Fruit fly (Drosophila melanogaster) whole organism, prepupa: ENCODE measurements around the gene Tdh.

ENCODE experiments used
- Blimp-1 ChIP-seq: fragments of 200-800 bp; sonication (Bioruptor generic); optimal IDR thresholded peaks from 3 replicates; lab custom pipeline; 2017; ENCODE audit warnings: missing biosample characterization, missing genetic modification characterization, mild to moderate bottlenecking, moderate library complexity, missing genetic modification reagents
- CG10631 ChIP-seq: fragments of 200-800 bp; sonication (Bioruptor generic); optimal IDR thresholded peaks from 2 replicates; lab custom pipeline; 2016; ENCODE audit warnings: missing biosample characterization, missing genetic modification characterization
- CG11294 ChIP-seq: fragments of 200-800 bp; sonication (Bioruptor generic); IDR thresholded peaks from 2 replicates; pipeline ENCODE4 v1.3.6; 2022; ENCODE audit warnings: missing biosample characterization, missing genetic modification characterization
- CG11762 ChIP-seq: fragments of 200-800 bp; sonication (Bioruptor generic); optimal IDR thresholded peaks from 3 replicates; lab custom pipeline; 2016; ENCODE audit warnings: missing biosample characterization, missing genetic modification characterization; ENCODE audit not compliant: insufficient read depth
- CG11902 ChIP-seq: fragments of 200-800 bp; sonication (Bioruptor generic); optimal IDR thresholded peaks from 3 replicates; lab custom pipeline; 2016; ENCODE audit warnings: missing biosample characterization, missing genetic modification characterization
- CG15336 ChIP-seq: fragments of 200-800 bp; sonication (Bioruptor generic); IDR thresholded peaks from 2 replicates; pipeline ENCODE4 v1.3.6; 2022; ENCODE audit warnings: missing biosample characterization, missing genetic modification characterization
- CG1621 ChIP-seq: fragments of 200-800 bp; sonication (Bioruptor generic); optimal IDR thresholded peaks from 3 replicates; lab custom pipeline; 2018; ENCODE audit warnings: missing biosample characterization, mild to moderate bottlenecking, missing genetic modification characterization
- CG16779 ChIP-seq: fragments of 200-800 bp; sonication (Bioruptor generic); optimal IDR thresholded peaks from 3 replicates; lab custom pipeline; 2017; ENCODE audit warnings: missing biosample characterization, mild to moderate bottlenecking, missing genetic modification characterization
- CG3032 ChIP-seq: fragments of 200-800 bp; optimal IDR thresholded peaks from 2 replicates; lab custom pipeline; 2019; ENCODE audit warnings: missing biosample characterization, mild to moderate bottlenecking, missing genetic modification characterization, moderate library complexity
- CG34406 ChIP-seq: fragments of 200-800 bp; sonication (Bioruptor generic); optimal IDR thresholded peaks from 3 replicates; lab custom pipeline; 2016; ENCODE audit warnings: missing biosample characterization, missing genetic modification characterization
- CG3919 ChIP-seq: fragments of 200-800 bp; sonication (Bioruptor generic); optimal IDR thresholded peaks from 3 replicates; lab custom pipeline; 2016; ENCODE audit warnings: missing biosample characterization, missing genetic modification characterization
- CG4318 ChIP-seq: fragments of 200-800 bp; sonication (Bioruptor generic); optimal IDR thresholded peaks from 3 replicates; lab custom pipeline; 2017; ENCODE audit warnings: missing biosample characterization, mild to moderate bottlenecking, missing genetic modification characterization
- CG6163 ChIP-seq: fragments of 200-800 bp; sonication (Bioruptor generic); IDR thresholded peaks from 3 replicates; pipeline ENCODE4 v1.3.6; 2022; ENCODE audit warnings: missing biosample characterization, missing genetic modification characterization
- CG6276 ChIP-seq: fragments of 200-800 bp; sonication (Bioruptor generic); optimal IDR thresholded peaks from 2 replicates; lab custom pipeline; 2017; ENCODE audit warnings: missing biosample characterization, mild to moderate bottlenecking, missing genetic modification characterization
- CG6792 ChIP-seq: fragments of 200-800 bp; sonication (Bioruptor generic); optimal IDR thresholded peaks from 3 replicates; lab custom pipeline; 2016; ENCODE audit warnings: missing biosample characterization, missing genetic modification characterization
- CG6808 ChIP-seq: fragments of 200-800 bp; sonication (Bioruptor generic); optimal IDR thresholded peaks from 3 replicates; lab custom pipeline; 2017; ENCODE audit warnings: missing biosample characterization, missing genetic modification characterization, mild to moderate bottlenecking, moderate library complexity, missing genetic modification reagents
- CG6854 ChIP-seq: fragments of 200-800 bp; sonication (Bioruptor generic); optimal IDR thresholded peaks from 2 replicates; lab custom pipeline; 2017; ENCODE audit warnings: missing biosample characterization, mild to moderate bottlenecking, missing genetic modification characterization
- CG7368 ChIP-seq: fragments of 200-800 bp; sonication (Bioruptor generic); optimal IDR thresholded peaks from 3 replicates; lab custom pipeline; 2016; ENCODE audit warnings: missing biosample characterization, missing genetic modification characterization
- CG8119 ChIP-seq: fragments of 200-800 bp; sonication (Bioruptor generic); IDR thresholded peaks from 3 replicates; pipeline ENCODE4 v1.3.6; 2022; ENCODE audit warnings: missing biosample characterization, missing genetic modification characterization
- CG8319 ChIP-seq: fragments of 200-800 bp; sonication (Bioruptor generic); optimal IDR thresholded peaks from 3 replicates; lab custom pipeline; 2016; ENCODE audit warnings: missing biosample characterization, missing genetic modification characterization
- CG9139 ChIP-seq: fragments of 200-800 bp; sonication (Bioruptor generic); optimal IDR thresholded peaks from 3 replicates; lab custom pipeline; 2017; ENCODE audit warnings: missing biosample characterization, mild to moderate bottlenecking, missing genetic modification characterization
- Eip75B ChIP-seq: fragments of 200-800 bp; sonication (Bioruptor generic); optimal IDR thresholded peaks from 3 replicates; lab custom pipeline; 2016; ENCODE audit warnings: missing biosample characterization, missing genetic modification characterization
- Eip78C ChIP-seq: fragments of 200-800 bp; sonication (Bioruptor generic); peaks from one replicate; lab custom pipeline; 2016; ENCODE audit warnings: missing biosample characterization, missing genetic modification characterization
- Eip93F ChIP-seq: fragments of 200-800 bp; sonication (Bioruptor generic); optimal IDR thresholded peaks from 2 replicates; lab custom pipeline; 2016; ENCODE audit warnings: missing biosample characterization, mild to moderate bottlenecking, missing genetic modification characterization
- Gug ChIP-seq: fragments of 200-800 bp; sonication (Bioruptor generic); IDR thresholded peaks from 2 replicates; pipeline ENCODE4 v1.3.6; 2022; ENCODE audit warnings: missing biosample characterization, missing genetic modification characterization
- Hr38 ChIP-seq: sonication (Bioruptor generic); optimal IDR thresholded peaks from 2 replicates; lab custom pipeline; 2016; ENCODE audit warnings: missing biosample characterization, missing genetic modification characterization
- Lpt ChIP-seq: fragments of 200-800 bp; sonication (Bioruptor generic); optimal IDR thresholded peaks from 3 replicates; lab custom pipeline; 2016; ENCODE audit warnings: missing biosample characterization, missing genetic modification characterization
- OdsH ChIP-seq: fragments of 200-800 bp; sonication (Bioruptor generic); optimal IDR thresholded peaks from 3 replicates; lab custom pipeline; 2016; ENCODE audit warnings: missing biosample characterization, missing genetic modification characterization
- Sox102F ChIP-seq: fragments of 200-800 bp; sonication (Bioruptor generic); optimal IDR thresholded peaks from 2 replicates; lab custom pipeline; 2016; ENCODE audit warnings: missing biosample characterization, mild to moderate bottlenecking, missing genetic modification characterization
- Sox14 ChIP-seq: fragments of 200-800 bp; sonication (Bioruptor generic); optimal IDR thresholded peaks from 3 replicates; lab custom pipeline; 2016; ENCODE audit warnings: missing biosample characterization, missing genetic modification characterization
- Sox15 ChIP-seq: fragments of 200-800 bp; sonication (Bioruptor generic); optimal IDR thresholded peaks from 3 replicates; lab custom pipeline; 2016; ENCODE audit warnings: missing biosample characterization, missing genetic modification characterization
- achi ChIP-seq: fragments of 200-800 bp; sonication (Bioruptor generic); optimal IDR thresholded peaks from 3 replicates; lab custom pipeline; 2016; ENCODE audit warnings: missing biosample characterization, missing genetic modification characterization
- cyc ChIP-seq: fragments of 200-800 bp; sonication (Bioruptor generic); optimal IDR thresholded peaks from 3 replicates; lab custom pipeline; 2016; ENCODE audit warnings: missing biosample characterization, missing genetic modification characterization
- dsx ChIP-seq: fragments of 200-800 bp; optimal IDR thresholded peaks from 3 replicates; lab custom pipeline; 2019; ENCODE audit warnings: missing biosample characterization, mild to moderate bottlenecking, missing genetic modification characterization, moderate library complexity; ENCODE audit not compliant: poor library complexity, severe bottlenecking
- eg ChIP-seq: fragments of 200-800 bp; sonication (Bioruptor generic); IDR thresholded peaks from 3 replicates; pipeline ENCODE4 v1.3.6; 2022; ENCODE audit warnings: missing biosample characterization, missing genetic modification characterization
- fd59A ChIP-seq: fragments of 200-800 bp; sonication (Bioruptor generic); optimal IDR thresholded peaks from 2 replicates; lab custom pipeline; 2017; ENCODE audit warnings: missing biosample characterization, mild to moderate bottlenecking, missing genetic modification characterization, missing genetic modification reagents
- fd85E ChIP-seq: fragments of 200-800 bp; sonication (Bioruptor generic); optimal IDR thresholded peaks from 3 replicates; lab custom pipeline; 2016; ENCODE audit warnings: missing biosample characterization, missing genetic modification characterization
- net ChIP-seq: fragments of 200-800 bp; sonication (Bioruptor generic); optimal IDR thresholded peaks from 3 replicates; lab custom pipeline; 2016; ENCODE audit warnings: missing biosample characterization, missing genetic modification characterization
- pdm3 ChIP-seq: fragments of 200-800 bp; sonication (Bioruptor generic); optimal IDR thresholded peaks from 3 replicates; lab custom pipeline; 2016; ENCODE audit warnings: missing biosample characterization, missing genetic modification characterization
- salr ChIP-seq, 2 experiments: fragments of 200-800 bp; sonication (Bioruptor generic); optimal IDR thresholded peaks; 3 replicates each; lab custom pipeline; 2016 to 2018; ENCODE audit warnings: missing biosample characterization in 2 of 2, missing genetic modification characterization in 2 of 2, mild to moderate bottlenecking in 1 of 2
- spab ChIP-seq: fragments of 200-800 bp; sonication (Bioruptor generic); optimal IDR thresholded peaks from 2 replicates; lab custom pipeline; 2017; ENCODE audit warnings: missing biosample characterization, mild to moderate bottlenecking, missing genetic modification characterization, missing genetic modification reagents
- ss ChIP-seq, 2 experiments: fragments of 200-800 bp; sonication (Bioruptor generic); optimal IDR thresholded peaks; 2 replicates in 1 of 2; 3 replicates in 1 of 2; lab custom pipeline; 2017 to 2018; ENCODE audit warnings: mild to moderate bottlenecking in 2 of 2, missing biosample characterization in 2 of 2, missing genetic modification characterization in 2 of 2, moderate library complexity in 1 of 2
- svp ChIP-seq: fragments of 200-800 bp; sonication (Bioruptor generic); peaks from one replicate; lab custom pipeline; 2016; ENCODE audit warnings: missing biosample characterization, missing genetic modification characterization
- topi ChIP-seq: fragments of 200-800 bp; sonication (Bioruptor generic); optimal IDR thresholded peaks from 3 replicates; lab custom pipeline; 2016; ENCODE audit warnings: missing biosample characterization, missing genetic modification characterization
- vri ChIP-seq: fragments of 200-800 bp; sonication (Bioruptor generic); optimal IDR thresholded peaks from 3 replicates; lab custom pipeline; 2016; ENCODE audit warnings: missing biosample characterization, mild to moderate bottlenecking, missing genetic modification characterization

The Tdh gene

DNA sequence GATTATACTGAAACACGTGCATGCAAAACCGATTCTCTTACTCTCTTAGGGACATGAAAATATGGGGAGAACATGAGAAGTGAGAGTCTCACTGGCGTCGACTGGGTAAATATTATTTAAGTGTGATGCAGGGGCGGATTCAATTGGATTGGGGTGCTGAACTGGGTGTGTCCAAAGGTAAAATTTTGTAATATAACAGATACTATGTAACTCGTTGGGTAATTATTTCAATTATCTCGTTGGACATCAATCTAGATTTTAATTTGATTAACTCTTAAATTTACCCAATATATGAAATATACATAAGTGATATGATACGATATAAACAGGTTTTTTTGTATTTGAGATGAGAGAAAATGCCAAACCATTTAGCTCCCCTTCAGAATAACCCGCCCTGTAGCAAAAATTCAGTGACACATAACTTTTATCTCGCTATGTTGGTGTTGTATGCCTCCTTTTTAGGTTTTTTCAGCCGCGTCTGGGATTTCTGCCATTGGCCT, 41.4 kb downstream of the Tdh start (continued):
- TF ChIP-seq Hr38 (no peak), CG10631 (GFP tag; lab: Kevin White, UChicago) (peak; percentile 93), CG3032 (tag; lab: Kevin White, UChicago) (peak; percentile 89), vri (GFP tag; lab: Kevin White, UChicago) (peak; percentile 92), svp (GFP tag; lab: Kevin White, UChicago) (peak; percentile 97), topi (GFP tag; lab: Kevin White, UChicago) (peak; percentile 94), spab (peak; percentile 87), CG11294 (GFP tag; lab: Robert Waterston, UW) (peak; percentile 77), CG16779 (tag; lab: Kevin White, UChicago) (peak; percentile 81), CG9139 (peak; percentile 85), CG11762 (GFP tag; lab: Kevin White, UChicago) (peak; percentile 83), Eip75B (GFP tag; lab: Kevin White, UChicago) (peak; percentile 92), CG6163 (GFP tag; lab: Robert Waterston, UW) (no peak; the same call in none of the 3 replicates), CG3919 (GFP tag; lab: Kevin White, UChicago) (peak; percentile 95), CG34406 (GFP tag; lab: Kevin White, UChicago) (peak; percentile 91), CG11902 (GFP tag; lab: Kevin White, UChicago) (peak; percentile 98), CG4318 (peak; percentile 82), achi (GFP tag; lab: Kevin White, UChicago) (peak; percentile 91), CG7368 (GFP tag; lab: Kevin White, UChicago) (peak; percentile 88), CG8319 (GFP tag; lab: Kevin White, UChicago) (peak; percentile 88), CG6792 (GFP tag; lab: Kevin White, UChicago) (peak; percentile 90), net (GFP tag; lab: Kevin White, UChicago) (peak; percentile 91), CG6854 (peak; percentile 80), dsx (GFP tag; lab: Kevin White, UChicago) (peak; percentile 59), pdm3 (GFP tag; lab: Kevin White, UChicago) (peak; percentile 93), cyc (GFP tag; lab: Kevin White, UChicago) (peak; percentile 92), CG15336 (peak; percentile 84), CG8119 (no peak; the same call in none of the 3 replicates), OdsH (GFP tag; lab: Kevin White, UChicago) (peak; percentile 92), Eip78C (GFP tag; lab: Kevin White, UChicago) (peak; percentile 98), fd59A (GFP tag; lab: Kevin White, UChicago) (peak; percentile 84), ss (GFP tag; optimal IDR thresholded peaks at IDR 0.05; lab: Kevin White, UChicago) (peak; percentile 91 to 92)

DNA sequence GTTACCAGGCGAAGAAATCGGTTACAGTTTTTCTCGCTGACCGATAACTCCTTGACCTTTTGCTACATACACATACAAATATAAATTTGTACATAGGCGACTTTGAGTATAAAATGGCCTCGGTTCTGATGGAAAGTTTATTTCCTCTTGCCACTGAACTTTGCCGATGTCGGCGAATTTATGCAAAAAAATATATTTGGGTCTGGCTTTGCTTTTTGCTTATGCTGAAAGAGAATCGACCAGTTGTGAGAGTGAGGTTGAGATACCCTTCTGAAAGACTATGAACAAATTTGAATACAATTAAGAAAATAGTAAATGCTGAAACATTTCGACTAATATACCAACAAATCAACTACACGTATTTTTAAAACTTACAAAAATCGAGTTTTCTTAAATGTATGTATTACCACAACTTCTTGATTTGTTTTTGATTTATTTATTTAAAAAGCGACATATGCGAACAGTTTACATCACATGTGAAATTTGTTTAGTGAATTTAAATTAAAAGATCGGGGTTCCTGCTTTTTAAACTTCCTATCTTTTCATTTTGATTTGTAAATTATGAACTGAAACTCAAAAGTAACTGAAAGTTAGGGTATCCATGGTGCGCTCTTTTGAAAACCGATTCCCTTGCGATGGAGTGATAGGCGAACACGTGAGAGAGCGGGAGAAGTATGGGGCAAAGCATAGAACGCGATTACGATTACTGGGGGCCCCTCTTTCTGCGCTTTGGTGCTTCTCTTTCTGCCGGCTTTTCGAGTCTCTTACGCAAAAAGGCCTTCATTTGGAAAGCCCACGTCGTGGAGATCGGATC, 42.6 kb downstream of the Tdh start:
- TF ChIP-seq dsx (GFP tag; lab: Kevin White, UChicago) (peak; percentile 71), CG11762 (GFP tag; lab: Kevin White, UChicago) (peak; percentile 55), vri (GFP tag; lab: Kevin White, UChicago) (peak; percentile 69), Hr38 (no peak), svp (GFP tag; lab: Kevin White, UChicago) (peak; percentile 93), CG8319 (GFP tag; lab: Kevin White, UChicago) (peak; percentile 60), CG7368 (GFP tag; lab: Kevin White, UChicago) (peak; percentile 50), Eip93F (peak; percentile 45), CG6276 (GFP tag; lab: Kevin White, UChicago) (peak; percentile 82), fd85E (GFP tag; lab: Kevin White, UChicago) (no peak), CG16779 (tag; lab: Kevin White, UChicago) (peak; percentile 82), CG6854 (peak; percentile 33), fd59A (GFP tag; lab: Kevin White, UChicago) (peak; percentile 71), CG11294 (GFP tag; lab: Robert Waterston, UW) (no peak), CG34406 (GFP tag; lab: Kevin White, UChicago) (peak; percentile 78), Blimp-1 (GFP tag; lab: Kevin White, UChicago) (peak; percentile 49), eg (GFP tag; lab: Robert Waterston, UW) (peak; percentile 24; the same call in 1 of the 3 replicates), CG6808 (GFP tag; lab: Kevin White, UChicago) (peak; percentile 86), CG1621 (peak; percentile 48), Lpt (GFP tag; lab: Kevin White, UChicago) (peak; percentile 67), Sox102F (GFP tag; lab: Kevin White, UChicago) (peak; percentile 82), Sox14 (GFP tag; lab: Kevin White, UChicago) (peak; percentile 86), Gug (peak; percentile 23; the same call in 1 of the 2 replicates), ss (GFP tag; optimal IDR thresholded peaks at IDR 0.05; lab: Kevin White, UChicago) (peak; percentile 72 to 84), salr (GFP tag; optimal IDR thresholded peaks at IDR 0.05; lab: Kevin White, UChicago) (peak in 1 of 2 experiments; percentile 84), achi (GFP tag; lab: Kevin White, UChicago) (peak; percentile 78), Sox15 (GFP tag; lab: Kevin White, UChicago) (peak; percentile 63)
